Worm (Caenorhabditis elegans): Measurements from ENCODE around the gene cubn-1.

Gene cubn-1

DNA sequence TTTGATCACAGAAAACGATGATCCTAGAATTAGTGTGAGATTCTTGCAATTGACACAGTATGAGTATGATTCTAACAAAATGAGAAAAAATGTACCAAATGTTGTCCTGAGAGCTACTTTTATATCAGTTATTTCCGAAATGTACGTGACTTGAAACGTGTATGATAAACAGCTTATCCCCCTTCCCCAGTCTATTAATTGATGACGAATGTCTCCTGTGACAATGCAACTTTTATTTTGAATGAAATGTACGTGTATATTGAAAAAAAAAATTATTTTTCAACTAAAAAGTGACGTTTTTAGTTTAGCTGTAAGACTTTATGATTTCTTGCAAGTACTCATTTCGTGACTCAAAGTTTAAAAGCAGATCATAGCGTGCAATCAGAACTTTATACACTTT, 40.9 kb upstream of the cubn-1 start:
- TF ChIP-seq C16A3.4 (tag; optimal IDR thresholded peaks at IDR 0.05) (no peak), nhr-237 (tag; optimal IDR thresholded peaks at IDR 0.05) (no peak), mab-9 (GFP tag; IDR thresholded peaks at IDR 0.05) (no peak), pax-3 (tag; optimal IDR thresholded peaks at IDR 0.05) (peak; percentile 60), nhr-77 (tag; optimal IDR thresholded peaks at IDR 0.05) (no peak), sox-4 (tag; optimal IDR thresholded peaks at IDR 0.05) (no peak), pag-3 (tag; optimal IDR thresholded peaks at IDR 0.05; ENCODE audit: borderline replicate concordance, insufficient read depth) (no peak), nhr-20 (tag; optimal IDR thresholded peaks at IDR 0.05) (no peak), tbx-2 (tag; optimal IDR thresholded peaks at IDR 0.05) (no peak), dsc-1 (tag; optimal IDR thresholded peaks at IDR 0.05) (peak; percentile 69), C34B4.2 (tag; optimal IDR thresholded peaks at IDR 0.05) (no peak), fkh-8 (tag; optimal IDR thresholded peaks at IDR 0.05) (peak; percentile 42), zag-1 (tag; optimal IDR thresholded peaks at IDR 0.05) (no peak)

- TF ChIP-seq rnt-1 (tag; optimal IDR thresholded peaks at IDR 0.05) = no peak
- no peak for TF ChIP-seq snu-23 (GFP tag; optimal IDR thresholded peaks at IDR 0.05)
- no peak for TF ChIP-seq Y116A8C.19 (tag; optimal IDR thresholded peaks at IDR 0.05; ENCODE audit: borderline replicate concordance)
- TF ChIP-seq lin-14 (GFP tag; optimal IDR thresholded peaks at IDR 0.05) = no peak
- TF ChIP-seq nhr-76 (tag; optimal IDR thresholded peaks at IDR 0.05) = no peak
- no peak for TF ChIP-seq aly-2 (tag; optimal IDR thresholded peaks at IDR 0.05)
- TF ChIP-seq pax-3 (tag; optimal IDR thresholded peaks at IDR 0.05) = no peak
- TF ChIP-seq unc-86 (tag; optimal IDR thresholded peaks at IDR 0.05) = no peak
- peak; percentile 68 for TF ChIP-seq ceh-8 (GFP tag; optimal IDR thresholded peaks at IDR 0.05)
Measured at ce11 chrV:12575846-12576245, 35.3 kb upstream of the cubn-1 start.

- TF ChIP-seq nhr-20 (tag; optimal IDR thresholded peaks at IDR 0.05) (no peak), swsn-7 (tag; optimal IDR thresholded peaks at IDR 0.05) (no peak), pax-3 (tag; optimal IDR thresholded peaks at IDR 0.05) (no peak), ceh-63 (GFP tag; optimal IDR thresholded peaks at IDR 0.05) (no peak), sup-37 (GFP tag; optimal IDR thresholded peaks at IDR 0.05) (no peak), tlp-1 (tag; optimal IDR thresholded peaks at IDR 0.05) (no peak), nhr-85 (tag) (no peak), lin-39 (tag; optimal IDR thresholded peaks at IDR 0.05) (no peak), nhr-77 (tag; optimal IDR thresholded peaks at IDR 0.05) (no peak), grh-1 (GFP tag; IDR thresholded peaks at IDR 0.05) (no peak), lin-14 (GFP tag; optimal IDR thresholded peaks at IDR 0.05) (no peak)
Measured at ce11 chrV:12576495-12576947, 34.6 kb upstream of the cubn-1 start, which contains the start of gene grl-23. grl-23 (minus strand) TSS chrV:12576897.

- TF ChIP-seq ztf-11 (tag; optimal IDR thresholded peaks at IDR 0.05) (no peak), nhr-84 (tag; optimal IDR thresholded peaks at IDR 0.05) (no peak), mep-1 (tag; optimal IDR thresholded peaks at IDR 0.05) (no peak), egl-27 (tag; optimal IDR thresholded peaks at IDR 0.05) (no peak), fkh-10 (GFP tag; optimal IDR thresholded peaks at IDR 0.05) (no peak), vab-15 (tag; optimal IDR thresholded peaks at IDR 0.05) (no peak), nhr-47 (tag; optimal IDR thresholded peaks at IDR 0.05) (no peak), hpl-2 (GFP tag; optimal IDR thresholded peaks at IDR 0.05) (no peak), fos-1 (tag; optimal IDR thresholded peaks at IDR 0.05) (no peak), ceh-8 (GFP tag; optimal IDR thresholded peaks at IDR 0.05) (no peak), nhr-19 (GFP tag; conservative IDR thresholded peaks at IDR 0.05) (no peak), sox-4 (tag; optimal IDR thresholded peaks at IDR 0.05) (no peak), dsc-1 (tag; optimal IDR thresholded peaks at IDR 0.05) (no peak), sup-37 (GFP tag; optimal IDR thresholded peaks at IDR 0.05) (no peak), nhr-12 (tag; optimal IDR thresholded peaks at IDR 0.05) (no peak), unc-86 (tag; optimal IDR thresholded peaks at IDR 0.05) (no peak), elt-3 (tag; optimal IDR thresholded peaks at IDR 0.05) (no peak), nhr-28 (tag; optimal IDR thresholded peaks at IDR 0.05) (no peak), lin-35 (GFP tag; optimal IDR thresholded peaks at IDR 0.05) (no peak)
Measured at ce11 chrV:12579299-12579698, 31.8 kb upstream of the cubn-1 start, which contains the start of gene E02A10.3. E02A10.3 (plus strand) TSS chrV:12579599.
